Fruit fly (Drosophila melanogaster) whole organism, pupa: ENCODE measurements around the gene CG8112.

Experiments
- CG12605 ChIP-seq: fragments of 200-800 bp; sonication (Bioruptor generic); IDR thresholded peaks from 2 replicates; pipeline ENCODE4 v1.3.6; 2022; ENCODE audit warnings: missing biosample characterization, missing genetic modification characterization
- CG15710 ChIP-seq: fragments of 200-800 bp; sonication (Bioruptor generic); optimal IDR thresholded peaks from 2 replicates; lab custom pipeline; 2018; ENCODE audit warnings: missing biosample characterization, mild to moderate bottlenecking, missing genetic modification characterization, moderate library complexity
- CG8159 ChIP-seq: fragments of 200-800 bp; sonication (Bioruptor generic); optimal IDR thresholded peaks from 3 replicates; lab custom pipeline; 2018; ENCODE audit warnings: missing biosample characterization, mild to moderate bottlenecking, missing genetic modification characterization, moderate library complexity
- CG8301 ChIP-seq: fragments of 200-800 bp; sonication (Bioruptor generic); optimal IDR thresholded peaks from 2 replicates; lab custom pipeline; 2018; ENCODE audit warnings: missing biosample characterization, mild to moderate bottlenecking, missing genetic modification characterization
- EcR ChIP-seq: fragments of 200-800 bp; sonication (Bioruptor generic); optimal IDR thresholded peaks from 3 replicates; lab custom pipeline; 2019; ENCODE audit warnings: missing biosample characterization, missing genetic modification characterization, mild to moderate bottlenecking, moderate library complexity, missing genetic modification reagents
- Ets98B ChIP-seq: fragments of 200-800 bp; sonication (Bioruptor generic); IDR thresholded peaks from 2 replicates; pipeline ENCODE4 v1.3.6; 2022; ENCODE audit warnings: missing biosample characterization, missing genetic modification characterization
- Pif1B ChIP-seq: fragments of 200-800 bp; sonication (Bioruptor generic); optimal IDR thresholded peaks from 3 replicates; lab custom pipeline; 2016; ENCODE audit warnings: missing biosample characterization, missing genetic modification characterization
- Snoo ChIP-seq: fragments of 200-800 bp; sonication (Bioruptor generic); optimal IDR thresholded peaks from 3 replicates; lab custom pipeline; 2017; ENCODE audit warnings: missing biosample characterization, mild to moderate bottlenecking, missing genetic modification characterization, inconsistent platforms
- gl ChIP-seq: fragments of 200-800 bp; sonication (Bioruptor generic); optimal IDR thresholded peaks from 2 replicates; lab custom pipeline; 2018; ENCODE audit warnings: missing biosample characterization, mild to moderate bottlenecking, missing genetic modification characterization
- rn ChIP-seq: fragments of 200-800 bp; sonication (Bioruptor generic); IDR thresholded peaks from 2 replicates; pipeline ENCODE4 v1.3.6; 2022; ENCODE audit warnings: missing biosample characterization, missing genetic modification characterization

DNA sequence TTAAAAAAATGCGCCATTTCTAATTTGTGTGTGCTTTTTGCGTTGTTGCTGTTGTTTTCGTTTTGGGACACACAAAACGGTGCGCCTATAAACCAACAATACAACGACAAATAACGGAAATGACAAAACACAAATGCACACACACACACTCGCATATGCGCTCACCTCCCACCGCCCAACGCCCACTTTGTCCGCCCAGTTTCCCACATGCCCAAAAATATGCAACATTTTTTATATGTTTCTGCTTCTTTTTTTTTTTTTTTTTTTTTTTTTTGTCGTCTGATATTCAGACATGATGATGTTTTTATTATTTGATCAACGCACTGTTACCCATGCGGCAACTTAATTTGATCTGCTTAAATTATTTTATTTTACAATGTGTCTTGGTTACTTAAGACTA is 5.6 kb upstream of the CG8112 start:
- peak; percentile 12 for TF ChIP-seq CG8159
- TF ChIP-seq EcR (GFP tag; lab: Kevin White, UChicago): no peak
- no peak for TF ChIP-seq CG12605 (GFP tag; lab: Robert Waterston, UW)
- TF ChIP-seq Snoo: no peak
- no peak for TF ChIP-seq CG15710 (tag; lab: Kevin White, UChicago)
- TF ChIP-seq Pif1B: no peak
- no peak for TF ChIP-seq Ets98B (GFP tag; lab: Robert Waterston, UW)
- no peak for TF ChIP-seq rn
- no peak for TF ChIP-seq gl
- TF ChIP-seq CG8301 (tag; lab: Kevin White, UChicago): no peak
